Fruit fly (Drosophila melanogaster): Measurements from ENCODE around the gene Lgr4.

- peak; percentile 58 for TF ChIP-seq bab1 (GFP tag; optimal IDR thresholded peaks at IDR 0.05)
- TF ChIP-seq CG7101 (tag; optimal IDR thresholded peaks at IDR 0.05) = no peak
- no peak for TF ChIP-seq cnc (optimal IDR thresholded peaks at IDR 0.05)
- no peak for TF ChIP-seq Crg-1 (GFP tag; optimal IDR thresholded peaks at IDR 0.05)
- no peak for TF ChIP-seq kay (GFP tag; ENCODE audit: borderline replicate concordance)
- TF ChIP-seq CG1620 (GFP tag; optimal IDR thresholded peaks at IDR 0.05) = no peak
- TF ChIP-seq cic (GFP tag; optimal IDR thresholded peaks at IDR 0.05) = no peak
- TF ChIP-seq toe (GFP tag; optimal IDR thresholded peaks at IDR 0.05) = no peak
- TF ChIP-seq Clk (GFP tag; optimal IDR thresholded peaks at IDR 0.05) = no peak
- TF ChIP-seq CG7045 (GFP tag; optimal IDR thresholded peaks at IDR 0.05) = no peak
Observed at dm6 chrX:13154783-13155182, 34.2 kb downstream of the Lgr4 start, which contains the start of the genes CG4318 and CG4332.

All from whole organism, adult.